Fruit fly (Drosophila melanogaster) S2 (cell line): ENCODE data around the gene Meics.

Experiments
- CG8478 ChIP-seq: fragments of >200 bp; optimal IDR thresholded peaks from 2 replicates; lab custom pipeline; 2018
- CTCF ChIP-seq, 2 experiments: fragments of >200 bp; optimal IDR thresholded peaks; 2 replicates each; lab custom pipeline; 2018

DNA sequence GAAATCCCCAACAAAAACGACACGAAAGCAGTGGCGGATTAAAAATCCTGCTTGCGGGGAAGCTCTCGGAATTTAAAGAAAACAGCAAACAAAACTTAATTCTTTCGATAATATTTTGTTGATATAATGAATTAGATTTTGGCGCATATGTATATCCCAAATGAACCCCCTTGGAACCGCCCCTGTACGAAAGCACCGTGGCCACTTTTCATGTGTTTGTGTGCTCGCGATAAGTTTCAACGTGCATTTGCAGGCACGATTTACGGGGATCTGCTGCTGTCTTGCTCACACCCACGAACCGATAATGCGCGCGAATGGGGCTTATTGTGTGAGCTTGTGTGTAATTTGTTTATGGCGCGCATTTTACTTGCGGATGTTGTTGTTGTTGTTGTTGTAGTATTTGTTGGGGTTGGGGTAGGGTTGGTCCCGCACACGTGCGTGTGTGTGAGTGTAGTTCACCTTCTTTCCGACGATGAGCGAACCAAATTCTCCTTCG, 40.5 kb upstream of the Meics start:
- TF ChIP-seq CTCF (optimal IDR thresholded peaks at IDR 0.05; lab: Kevin White, UChicago): no peak
- no peak for TF ChIP-seq CG8478 (lab: Kevin White, UChicago)
